Worm (Caenorhabditis elegans): ENCODE results near the gene cest-34.

ce11 chrV:6684541-6684940 is 7.9 kb downstream of the cest-34 start:
- TF ChIP-seq pha-2 (tag; optimal IDR thresholded peaks at IDR 0.05): no peak
- no peak for TF ChIP-seq elt-4 (tag; optimal IDR thresholded peaks at IDR 0.05)
- TF ChIP-seq pqm-1 (tag; optimal IDR thresholded peaks at IDR 0.05): no peak
- TF ChIP-seq ceh-6 (GFP tag; optimal IDR thresholded peaks at IDR 0.05): no peak
- no peak for TF ChIP-seq pat-9 (tag; optimal IDR thresholded peaks at IDR 0.05)
- TF ChIP-seq ama-1 (optimal IDR thresholded peaks at IDR 0.05): no peak
- TF ChIP-seq mec-3 (tag; optimal IDR thresholded peaks at IDR 0.05; ENCODE audit: borderline replicate concordance): no peak
- no peak for TF ChIP-seq lim-6 (tag; optimal IDR thresholded peaks at IDR 0.05)
- TF ChIP-seq tbx-7 (tag; optimal IDR thresholded peaks at IDR 0.05): no peak
- no peak for TF ChIP-seq pha-4 (tag; optimal IDR thresholded peaks at IDR 0.05)
- TF ChIP-seq fkh-6 (tag; optimal IDR thresholded peaks at IDR 0.05): no peak
- TF ChIP-seq unc-86 (tag; optimal IDR thresholded peaks at IDR 0.05): no peak
- TF ChIP-seq fkh-10 (GFP tag; optimal IDR thresholded peaks at IDR 0.05): no peak

All from whole organism, late embryonic.